Worm (Caenorhabditis elegans): ENCODE results near the gene rga-4.

Gene rga-4

DNA sequence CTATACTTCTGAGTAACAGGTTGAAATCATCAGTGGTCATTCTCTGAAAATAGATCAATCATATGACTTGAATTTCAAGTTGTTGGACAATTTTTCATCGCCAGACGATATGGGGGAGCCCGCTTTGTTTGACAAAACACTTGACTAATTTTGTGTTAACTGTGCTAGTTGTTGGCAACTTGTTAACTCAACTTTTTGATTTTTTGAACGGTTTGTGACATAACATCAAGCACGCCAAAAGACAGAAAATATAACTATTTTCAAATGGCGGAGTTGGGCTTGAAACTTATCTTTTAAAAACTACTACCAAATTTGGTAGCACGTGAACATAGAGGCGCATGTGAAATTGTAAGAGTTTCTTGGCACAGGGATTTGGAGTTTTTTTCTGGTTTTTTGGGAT lies 47.2 kb downstream of the rga-4 start:
- TF ChIP-seq W03F9.2 (tag; optimal IDR thresholded peaks at IDR 0.05) (no peak), dao-5 (tag; optimal IDR thresholded peaks at IDR 0.05) (no peak)

DNA sequence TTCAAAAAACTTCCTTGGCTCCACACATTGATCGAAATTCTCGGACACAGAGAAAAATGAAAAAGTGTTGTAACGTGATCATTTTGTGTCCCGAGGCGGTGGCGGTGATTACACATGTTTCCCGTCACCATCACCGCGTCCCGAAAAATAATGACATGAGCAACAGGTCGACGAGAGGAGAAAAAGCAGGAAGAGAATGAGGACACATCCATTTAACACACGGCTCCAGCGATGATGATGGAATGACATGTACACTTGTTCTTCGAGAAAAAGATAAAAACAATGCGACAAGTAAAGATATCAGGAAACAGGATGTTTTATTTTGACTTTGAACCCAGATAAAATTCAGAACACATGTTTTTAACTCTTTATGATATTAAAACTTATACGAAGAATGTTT lies 55.7 kb downstream of the rga-4 start:
- TF ChIP-seq dao-5 (tag; optimal IDR thresholded peaks at IDR 0.05) (no peak), him-1 (tag; optimal IDR thresholded peaks at IDR 0.05) (no peak), W03F9.2 (tag; optimal IDR thresholded peaks at IDR 0.05) (no peak)

DNA sequence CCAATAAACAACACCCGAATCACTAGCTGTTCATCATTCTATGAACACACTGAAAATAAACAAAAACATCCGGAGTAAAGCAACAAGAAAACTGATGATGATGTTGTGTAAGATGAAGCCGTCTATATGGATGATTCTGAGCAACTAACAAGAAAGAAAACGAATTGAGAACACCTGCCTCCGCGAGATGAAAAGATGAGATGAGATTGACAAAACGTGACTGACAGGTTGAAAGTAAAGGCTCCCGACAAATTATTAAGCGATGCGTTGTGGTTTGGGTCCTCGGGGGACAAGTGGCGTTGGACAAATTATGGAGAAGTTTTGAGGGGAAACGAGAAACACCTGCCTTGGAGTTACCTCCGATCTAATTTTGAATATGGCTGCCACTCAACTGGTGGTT lies 57.0 kb downstream of the rga-4 start:
- TF ChIP-seq W03F9.2 (tag; optimal IDR thresholded peaks at IDR 0.05), result no peak
- no peak for TF ChIP-seq dao-5 (tag; optimal IDR thresholded peaks at IDR 0.05)
- no peak for TF ChIP-seq him-1 (tag; optimal IDR thresholded peaks at IDR 0.05)
